Worm (Caenorhabditis elegans) whole organism, midembryonic: ENCODE measurements around the gene C39B10.3.

Experiments
- T22C8.4 ChIP-seq: fragments of 200-800 bp; sonication (Bioruptor generic); IDR thresholded peaks from 2 replicates; pipeline ENCODE4 v1.3.6; 2022; ENCODE audit warnings: missing genetic modification characterization, missing compliant biosample characterization
- flt-1 ChIP-seq: fragments of 200-800 bp; sonication (Bioruptor generic); IDR thresholded peaks from 2 replicates; pipeline ENCODE4 v1.3.6; 2022; ENCODE audit warnings: missing genetic modification characterization, missing compliant biosample characterization
- klf-2 ChIP-seq: fragments of 200-800 bp; sonication (Bioruptor generic); conservative IDR thresholded peaks from 2 replicates; pipeline ENCODE4 v1.3.6; 2022; ENCODE audit warnings: missing genetic modification reagents, missing genetic modification characterization, missing compliant biosample characterization
- ref-1 ChIP-seq: fragments of 200-800 bp; sonication (Bioruptor generic); conservative IDR thresholded peaks from 2 replicates; pipeline ENCODE4 v1.3.6; 2022; ENCODE audit warnings: missing genetic modification reagents, missing genetic modification characterization, missing compliant biosample characterization
- ztf-23 ChIP-seq: fragments of 200-800 bp; sonication (Bioruptor generic); IDR thresholded peaks from 2 replicates; pipeline ENCODE4 v1.3.6; 2022; ENCODE audit warnings: missing genetic modification reagents, missing genetic modification characterization, missing compliant biosample characterization

- TF ChIP-seq flt-1 (GFP tag; lab: Robert Waterston, UW), result no peak
- no peak for TF ChIP-seq ref-1 (GFP tag; lab: Robert Waterston, UW)
- no peak for TF ChIP-seq klf-2
- no peak for TF ChIP-seq ztf-23
- TF ChIP-seq T22C8.4 (GFP tag; lab: Robert Waterston, UW), result no peak
These were observed 37.1 kb upstream of the C39B10.3 start, which contains the start of gene ZC504.1 for ce11 chrX:10406850-10407249.
